Worm (Caenorhabditis elegans) whole organism, L1 larva: ENCODE data around the gene idpc-1.
A peak's percentile ranks its signal among the peaks of the same experiment; 100 is the strongest.

Source experiments
- C04F5.9 ChIP-seq: sonication (generic microtip); optimal IDR thresholded peaks from 2 replicates; lab custom pipeline; 2016; ENCODE audit warnings: missing genetic modification characterization, missing compliant biosample characterization
- C16A3.4 ChIP-seq: fragments of 150-350 bp; optimal IDR thresholded peaks from 2 replicates; lab custom pipeline; 2014; ENCODE audit warnings: missing biosample characterization, missing genetic modification characterization
- C34B4.2 ChIP-seq: sonication (generic microtip); optimal IDR thresholded peaks from 2 replicates; lab custom pipeline; 2017; ENCODE audit warnings: mild to moderate bottlenecking, missing genetic modification characterization, missing compliant biosample characterization
- F16B12.6 ChIP-seq: fragments of 150-350 bp; optimal IDR thresholded peaks from 2 replicates; lab custom pipeline; 2014; ENCODE audit warnings: missing biosample characterization, missing genetic modification characterization
- aly-2 ChIP-seq: fragments of 150-350 bp; optimal IDR thresholded peaks from 2 replicates; lab custom pipeline; 2014; ENCODE audit warnings: missing biosample characterization, missing genetic modification characterization
- ama-1 ChIP-seq: fragments of 150-350 bp; optimal IDR thresholded peaks from 2 replicates; lab custom pipeline; 2014
- blmp-1 ChIP-seq: fragments of 150-350 bp; optimal IDR thresholded peaks from 2 replicates; lab custom pipeline; 2014; ENCODE audit warnings: missing biosample characterization, missing genetic modification characterization
- ceh-63 ChIP-seq: fragments of 200-800 bp; sonication (Bioruptor generic); optimal IDR thresholded peaks from 2 replicates; lab custom pipeline; 2018; ENCODE audit warnings: mild to moderate bottlenecking, missing genetic modification characterization, missing compliant biosample characterization
- ceh-82 ChIP-seq, 3 experiments: fragments of 150-350 bp in 1 of 3; sonication (generic microtip) in 2 of 3; optimal IDR thresholded peaks; 2 replicates each; lab custom pipeline; 2014 to 2017; ENCODE audit warnings: missing biosample characterization in 3 of 3, missing genetic modification characterization in 3 of 3
- ceh-90 ChIP-seq: sonication (generic microtip); optimal IDR thresholded peaks from 2 replicates; lab custom pipeline; 2016; ENCODE audit warnings: missing genetic modification characterization, missing compliant biosample characterization
- dpl-1 ChIP-seq, 3 experiments: fragments of 150-350 bp in 2 of 3; sonication (generic microtip) in 1 of 3; optimal IDR thresholded peaks; 2 replicates each; lab custom pipeline; 2014 to 2017; ENCODE audit warnings: missing biosample characterization in 3 of 3, missing genetic modification characterization in 3 of 3, missing genetic modification reagents in 3 of 3
- efl-1 ChIP-seq, 4 experiments: fragments of 150-350 bp; optimal IDR thresholded peaks in 3 of 4; peaks in 1 of 4; 1 replicate in 1 of 4; 2 replicates in 3 of 4; lab custom pipeline; 2014; ENCODE audit warnings: missing biosample characterization in 2 of 4, missing genetic modification characterization in 2 of 4, missing genetic modification reagents in 2 of 4
- efl-3 ChIP-seq: fragments of 200-800 bp; sonication (Bioruptor generic); optimal IDR thresholded peaks from 2 replicates; lab custom pipeline; 2018; ENCODE audit warnings: mild to moderate bottlenecking, missing genetic modification characterization, missing compliant biosample characterization
- egl-27 ChIP-seq, 2 experiments: fragments of 150-350 bp in 1 of 2; sonication (generic microtip); optimal IDR thresholded peaks; 3 replicates each; lab custom pipeline; 2017 to 2018; ENCODE audit warnings: missing biosample characterization in 2 of 2, missing genetic modification characterization in 2 of 2, missing genetic modification reagents in 2 of 2
- elt-2 ChIP-seq: sonication (generic microtip); optimal IDR thresholded peaks from 2 replicates; lab custom pipeline; 2016; ENCODE audit warnings: missing genetic modification characterization, mild to moderate bottlenecking, inconsistent platforms, missing compliant biosample characterization, missing genetic modification reagents
- elt-3 ChIP-seq, 6 experiments: fragments of 150-350 bp in 1 of 6; sonication (generic microtip); optimal IDR thresholded peaks; 2 replicates each; lab custom pipeline; 2017 to 2018; ENCODE audit warnings: missing biosample characterization in 6 of 6, missing genetic modification characterization in 6 of 6, inconsistent platforms in 1 of 6
- fkh-4 ChIP-seq: sonication (generic microtip); optimal IDR thresholded peaks from 2 replicates; lab custom pipeline; 2016; ENCODE audit warnings: missing compliant biosample characterization, missing genetic modification characterization, borderline replicate concordance
- hlh-4 ChIP-seq: sonication (generic microtip); optimal IDR thresholded peaks from 2 replicates; lab custom pipeline; 2016; ENCODE audit warnings: mild to moderate bottlenecking, missing genetic modification characterization, missing compliant biosample characterization
- hpl-2 ChIP-seq: fragments of 150-350 bp; optimal IDR thresholded peaks from 2 replicates; lab custom pipeline; 2014; ENCODE audit warnings: missing biosample characterization, missing genetic modification reagents, missing genetic modification characterization
- irx-1 ChIP-seq: sonication (generic microtip); optimal IDR thresholded peaks from 2 replicates; lab custom pipeline; 2016; ENCODE audit warnings: missing genetic modification characterization, missing compliant biosample characterization
- lin-15B ChIP-seq: fragments of 150-350 bp; sonication (generic microtip); optimal IDR thresholded peaks from 3 replicates; lab custom pipeline; 2014; ENCODE audit warnings: missing biosample characterization, missing genetic modification characterization
- lin-35 ChIP-seq, 2 experiments: fragments of 150-350 bp; optimal IDR thresholded peaks; 2 replicates each; lab custom pipeline; 2014; ENCODE audit warnings: missing biosample characterization in 2 of 2, missing genetic modification characterization in 2 of 2, missing genetic modification reagents in 2 of 2
- lir-3 ChIP-seq: sonication (generic microtip); optimal IDR thresholded peaks from 2 replicates; lab custom pipeline; 2016; ENCODE audit warnings: mild to moderate bottlenecking, missing genetic modification characterization, moderate library complexity, missing compliant biosample characterization; ENCODE audit not compliant: poor library complexity
- lsy-2 ChIP-seq, 2 experiments: fragments of 150-350 bp; optimal IDR thresholded peaks; 2 replicates each; lab custom pipeline; 2014; ENCODE audit warnings: missing biosample characterization in 2 of 2, missing genetic modification characterization in 2 of 2
- mab-9 ChIP-seq: fragments of 200-800 bp; sonication (Bioruptor generic); IDR thresholded peaks from 2 replicates; pipeline ENCODE4 v1.3.6; 2022; ENCODE audit warnings: missing genetic modification reagents, missing genetic modification characterization, missing compliant biosample characterization
- mdl-1 ChIP-seq, 2 experiments: fragments of 150-350 bp; optimal IDR thresholded peaks; 2 replicates each; lab custom pipeline; 2014 to 2017; ENCODE audit warnings: missing biosample characterization in 2 of 2, missing genetic modification characterization in 2 of 2, inconsistent platforms in 1 of 2
- mep-1 ChIP-seq: fragments of 150-350 bp; optimal IDR thresholded peaks from 2 replicates; lab custom pipeline; 2014; ENCODE audit warnings: missing biosample characterization, missing genetic modification characterization
- nhr-19 ChIP-seq: fragments of 200-800 bp; sonication (Bioruptor generic); conservative IDR thresholded peaks from 2 replicates; pipeline ENCODE4 v1.3.6; 2022; ENCODE audit warnings: missing genetic modification characterization, missing compliant biosample characterization
- nhr-20 ChIP-seq: sonication (generic microtip); optimal IDR thresholded peaks from 2 replicates; lab custom pipeline; 2016; ENCODE audit warnings: mild to moderate bottlenecking, missing genetic modification characterization, missing compliant biosample characterization
- nhr-28 ChIP-seq: fragments of 150-350 bp; optimal IDR thresholded peaks from 2 replicates; lab custom pipeline; 2014; ENCODE audit warnings: missing biosample characterization, missing genetic modification characterization
- nhr-71 ChIP-seq: sonication (generic microtip); optimal IDR thresholded peaks from 2 replicates; lab custom pipeline; 2016; ENCODE audit warnings: mild to moderate bottlenecking, missing genetic modification characterization, moderate library complexity, missing compliant biosample characterization
- nhr-76 ChIP-seq: sonication (generic microtip); optimal IDR thresholded peaks from 2 replicates; lab custom pipeline; 2017; ENCODE audit warnings: missing biosample characterization, missing genetic modification characterization
- nhr-84 ChIP-seq: sonication (generic microtip); optimal IDR thresholded peaks from 2 replicates; lab custom pipeline; 2017; ENCODE audit warnings: missing biosample characterization, missing genetic modification characterization
- nhr-85 ChIP-seq: sonication (generic microtip); peaks from one replicate; lab custom pipeline; 2016; ENCODE audit warnings: missing genetic modification characterization, inconsistent platforms, missing compliant biosample characterization
- pag-3 ChIP-seq: sonication (generic microtip); optimal IDR thresholded peaks from 2 replicates; lab custom pipeline; 2017; ENCODE audit warnings: missing genetic modification characterization, mild to moderate bottlenecking, missing compliant biosample characterization, antibody characterized with exemption, borderline replicate concordance; ENCODE audit not compliant: insufficient read depth
- pqm-1 ChIP-seq: sonication (generic microtip); optimal IDR thresholded peaks from 3 replicates; lab custom pipeline; 2017; ENCODE audit warnings: missing biosample characterization, missing genetic modification characterization
- rnt-1 ChIP-seq: sonication (generic microtip); optimal IDR thresholded peaks from 2 replicates; lab custom pipeline; 2016; ENCODE audit warnings: mild to moderate bottlenecking, missing genetic modification characterization, moderate library complexity, missing compliant biosample characterization
- skn-1 ChIP-seq: fragments of 150-350 bp; optimal IDR thresholded peaks from 2 replicates; lab custom pipeline; 2014; ENCODE audit warnings: missing biosample characterization, missing genetic modification characterization
- snpc-4 ChIP-seq: fragments of 150-350 bp; optimal IDR thresholded peaks from 2 replicates; lab custom pipeline; 2014; ENCODE audit warnings: missing biosample characterization, missing genetic modification characterization
- snu-23 ChIP-seq: sonication (generic microtip); optimal IDR thresholded peaks from 2 replicates; lab custom pipeline; 2016; ENCODE audit warnings: missing genetic modification characterization, missing compliant biosample characterization
- sox-4 ChIP-seq: sonication (generic microtip); optimal IDR thresholded peaks from 2 replicates; lab custom pipeline; 2016; ENCODE audit warnings: missing genetic modification characterization, missing compliant biosample characterization
- sptf-1 ChIP-seq: fragments of 150-350 bp; optimal IDR thresholded peaks from 2 replicates; lab custom pipeline; 2014; ENCODE audit warnings: missing biosample characterization, missing genetic modification characterization
- swsn-7 ChIP-seq: sonication (generic microtip); optimal IDR thresholded peaks from 2 replicates; lab custom pipeline; 2016; ENCODE audit warnings: missing genetic modification characterization, missing compliant biosample characterization
- tbx-2 ChIP-seq: sonication (generic microtip); optimal IDR thresholded peaks from 2 replicates; lab custom pipeline; 2016; ENCODE audit warnings: missing genetic modification characterization, missing compliant biosample characterization
- tlp-1 ChIP-seq: fragments of 150-350 bp; optimal IDR thresholded peaks from 2 replicates; lab custom pipeline; 2014; ENCODE audit warnings: missing biosample characterization, missing genetic modification characterization
- unc-130 ChIP-seq: fragments of 150-350 bp; optimal IDR thresholded peaks from 2 replicates; lab custom pipeline; 2017; ENCODE audit warnings: missing biosample characterization, missing genetic modification characterization, inconsistent platforms
- unc-30 ChIP-seq: sonication (generic microtip); optimal IDR thresholded peaks from 2 replicates; lab custom pipeline; 2017; ENCODE audit warnings: missing biosample characterization, missing genetic modification characterization
- unc-62 ChIP-seq: fragments of 150-350 bp; optimal IDR thresholded peaks from 2 replicates; lab custom pipeline; 2014; ENCODE audit warnings: missing biosample characterization, missing genetic modification reagents, missing genetic modification characterization
- unc-86 ChIP-seq: sonication (generic microtip); optimal IDR thresholded peaks from 2 replicates; lab custom pipeline; 2016; ENCODE audit warnings: missing genetic modification characterization, missing compliant biosample characterization
- unc-98 ChIP-seq: fragments of 200-800 bp; sonication (Bioruptor generic); IDR thresholded peaks from 2 replicates; pipeline ENCODE4 v1.3.6; 2022; ENCODE audit warnings: missing genetic modification characterization, missing compliant biosample characterization
- xbp-1 ChIP-seq: sonication (generic microtip); optimal IDR thresholded peaks from 2 replicates; lab custom pipeline; 2016; ENCODE audit warnings: missing genetic modification characterization, missing compliant biosample characterization
- zag-1 ChIP-seq: fragments of 150-350 bp; optimal IDR thresholded peaks from 2 replicates; lab custom pipeline; 2014; ENCODE audit warnings: missing biosample characterization, missing genetic modification characterization
- zip-4 ChIP-seq: fragments of 200-800 bp; sonication (Bioruptor generic); optimal IDR thresholded peaks from 2 replicates; lab custom pipeline; 2018; ENCODE audit warnings: mild to moderate bottlenecking, missing genetic modification characterization, moderate library complexity, missing compliant biosample characterization

idpc-1 gene

DNA sequence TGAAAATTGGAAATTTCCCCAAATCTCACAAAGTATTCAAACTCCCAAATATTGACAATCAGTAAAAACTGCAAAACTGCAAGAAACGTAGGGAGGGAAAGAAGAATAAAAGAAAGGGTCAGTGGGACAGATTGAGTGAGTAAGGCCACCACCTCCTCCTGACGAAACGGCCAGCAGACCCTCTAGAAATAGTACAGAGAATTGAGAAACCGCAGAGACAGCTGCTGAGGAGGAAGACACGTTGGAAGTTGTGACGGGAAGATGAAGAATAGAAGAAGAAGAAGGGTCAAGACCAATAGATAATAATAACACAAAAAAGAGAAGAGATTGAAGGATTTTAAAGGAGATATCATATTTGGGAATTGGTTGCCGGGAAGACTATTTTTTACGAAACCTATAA is 46.5 kb upstream of the idpc-1 start (continued):
- TF ChIP-seq ceh-90 (tag; lab: Kevin White, UChicago) (no peak), sox-4 (tag; lab: Kevin White, UChicago) (no peak), snu-23 (GFP tag; lab: Kevin White, UChicago) (peak; percentile 53), lin-15B (tag; lab: Kevin White, UChicago) (no peak), dpl-1 (GFP tag; optimal IDR thresholded peaks at IDR 0.05; lab: Kevin White, UChicago) (peak in 1 of 3 experiments; percentile 17), ceh-82 (tag; optimal IDR thresholded peaks at IDR 0.05; lab: Kevin White, UChicago) (peak in 1 of 3 experiments; percentile 40), nhr-85 (no peak), F16B12.6 (tag; lab: Kevin White, UChicago) (no peak), egl-27 (tag; optimal IDR thresholded peaks at IDR 0.05; lab: Kevin White, UChicago) (no peak), lin-35 (GFP tag; optimal IDR thresholded peaks at IDR 0.05; lab: Kevin White, UChicago) (peak in 1 of 2 experiments; percentile 15), nhr-20 (tag; lab: Kevin White, UChicago) (peak; percentile 5), tlp-1 (no peak), zag-1 (tag; lab: Kevin White, UChicago) (no peak), C34B4.2 (no peak), lir-3 (tag; lab: Kevin White, UChicago) (no peak), pag-3 (tag; lab: Kevin White, UChicago) (no peak), tbx-2 (no peak), efl-1 (optimal IDR thresholded peaks at IDR 0.05; lab: Kevin White, UChicago) (peak; percentile 7 to 29), efl-1 (GFP tag; optimal IDR thresholded peaks at IDR 0.05 in 1 of 2; lab: Kevin White, UChicago) (no peak), rnt-1 (tag; lab: Kevin White, UChicago) (no peak), elt-3 (tag; optimal IDR thresholded peaks at IDR 0.05; lab: Kevin White, UChicago) (peak in 2 of 6 experiments; percentile 19 to 28), hpl-2 (no peak), zip-4 (no peak), lsy-2 (tag; optimal IDR thresholded peaks at IDR 0.05; lab: Kevin White, UChicago) (peak; percentile 18 to 26), nhr-71 (peak; percentile 34), unc-62 (GFP tag; lab: Kevin White, UChicago) (no peak), mdl-1 (tag; optimal IDR thresholded peaks at IDR 0.05; lab: Kevin White, UChicago) (peak in 1 of 2 experiments; percentile 15), blmp-1 (tag; lab: Kevin White, UChicago) (peak; percentile 70), swsn-7 (no peak), efl-3 (GFP tag; lab: Kevin White, UChicago) (no peak), snpc-4 (no peak), ama-1 (lab: Kevin White, UChicago) (no peak), nhr-28 (no peak), hlh-4 (no peak), mep-1 (tag; lab: Kevin White, UChicago) (peak; percentile 37), skn-1 (tag; lab: Kevin White, UChicago) (no peak), nhr-76 (tag; lab: Kevin White, UChicago) (no peak), sptf-1 (tag; lab: Kevin White, UChicago) (no peak), unc-86 (tag; lab: Kevin White, UChicago) (no peak), unc-98 (GFP tag; lab: Robert Waterston, UW) (no peak), unc-30 (tag; lab: Kevin White, UChicago) (no peak), fkh-4 (tag; lab: Kevin White, UChicago) (no peak), irx-1 (tag; lab: Kevin White, UChicago) (no peak), nhr-19 (GFP tag; lab: Robert Waterston, UW) (0 out of 2 replicates have a peak, but pooled peaks have one; percentile 4), C16A3.4 (tag; lab: Kevin White, UChicago) (no peak), pqm-1 (tag; lab: Kevin White, UChicago) (no peak), nhr-84 (tag; lab: Kevin White, UChicago) (no peak), C04F5.9 (tag; lab: Kevin White, UChicago) (no peak), elt-2 (tag; lab: Kevin White, UChicago) (no peak), aly-2 (no peak), xbp-1 (tag; lab: Kevin White, UChicago) (peak; percentile 18), ceh-63 (GFP tag; lab: Kevin White, UChicago) (no peak), unc-130 (tag; lab: Kevin White, UChicago) (no peak), mab-9 (no peak)
